Worm (Caenorhabditis elegans) whole organism, late embryonic: ENCODE measurements around the gene K08F9.3.

Experiments used
- K09A11.1 ChIP-seq: sonication (generic microtip); optimal IDR thresholded peaks from 2 replicates; lab custom pipeline; 2017; ENCODE audit warnings: antibody characterized with exemption, mild to moderate bottlenecking, missing genetic modification characterization, missing compliant biosample characterization; ENCODE audit not compliant: insufficient read depth
- T23F11.4 ChIP-seq: fragments of 200-800 bp; sonication (Bioruptor generic); optimal IDR thresholded peaks from 2 replicates; lab custom pipeline; 2018; ENCODE audit warnings: mild to moderate bottlenecking, missing genetic modification characterization, missing compliant biosample characterization
- Y22D7AL.16 ChIP-seq: sonication (generic microtip); optimal IDR thresholded peaks from 2 replicates; lab custom pipeline; 2016; ENCODE audit warnings: missing genetic modification characterization, missing compliant biosample characterization
- ceh-14 ChIP-seq: sonication (generic microtip); optimal IDR thresholded peaks from 2 replicates; lab custom pipeline; 2016; ENCODE audit warnings: missing genotype, missing genetic modification characterization, missing compliant biosample characterization
- ceh-19 ChIP-seq: fragments of 200-800 bp; sonication (Bioruptor generic); optimal IDR thresholded peaks from 2 replicates; lab custom pipeline; 2018; ENCODE audit warnings: mild to moderate bottlenecking, missing genetic modification characterization, missing compliant biosample characterization
- ceh-22 ChIP-seq: sonication (generic microtip); optimal IDR thresholded peaks from 2 replicates; lab custom pipeline; 2017; ENCODE audit warnings: missing biosample characterization, missing genetic modification characterization
- ceh-24 ChIP-seq: sonication (generic microtip); optimal IDR thresholded peaks from 2 replicates; lab custom pipeline; 2016; ENCODE audit warnings: mild to moderate bottlenecking, missing genetic modification characterization, missing compliant biosample characterization
- ceh-30 ChIP-seq: fragments of 150-350 bp; optimal IDR thresholded peaks from 2 replicates; lab custom pipeline; 2014; ENCODE audit warnings: missing biosample characterization, missing genetic modification characterization
- ceh-31 ChIP-seq: sonication (generic microtip); optimal IDR thresholded peaks from 2 replicates; lab custom pipeline; 2016; ENCODE audit warnings: missing genetic modification characterization, missing compliant biosample characterization
- ceh-48 ChIP-seq: sonication (generic microtip); optimal IDR thresholded peaks from 2 replicates; lab custom pipeline; 2016; ENCODE audit warnings: missing genetic modification characterization, inconsistent platforms, missing compliant biosample characterization
- ceh-6 ChIP-seq: fragments of 200-800 bp; sonication (Bioruptor generic); optimal IDR thresholded peaks from 2 replicates; lab custom pipeline; 2018; ENCODE audit warnings: mild to moderate bottlenecking, missing genetic modification characterization, missing compliant biosample characterization
- ceh-9 ChIP-seq: sonication (generic microtip); optimal IDR thresholded peaks from 2 replicates; lab custom pipeline; 2016; ENCODE audit warnings: mild to moderate bottlenecking, missing genetic modification characterization, inconsistent platforms, missing compliant biosample characterization
- che-1 ChIP-seq: sonication (generic microtip); optimal IDR thresholded peaks from 2 replicates; lab custom pipeline; 2016; ENCODE audit warnings: mild to moderate bottlenecking, missing genetic modification characterization, missing compliant biosample characterization
- dmd-4 ChIP-seq: sonication (generic microtip); optimal IDR thresholded peaks from 2 replicates; lab custom pipeline; 2016; ENCODE audit warnings: borderline replicate concordance, missing genetic modification characterization, missing compliant biosample characterization
- dve-1 ChIP-seq: sonication (generic microtip); optimal IDR thresholded peaks from 2 replicates; lab custom pipeline; 2017; ENCODE audit warnings: antibody characterized with exemption, mild to moderate bottlenecking, missing genetic modification characterization, missing compliant biosample characterization
- elt-2 ChIP-seq: sonication (generic microtip); optimal IDR thresholded peaks from 2 replicates; lab custom pipeline; 2016; ENCODE audit warnings: missing genetic modification reagents, missing genetic modification characterization, missing compliant biosample characterization
- ets-4 ChIP-seq: sonication (generic microtip); optimal IDR thresholded peaks from 2 replicates; lab custom pipeline; 2016; ENCODE audit warnings: missing genetic modification characterization, missing compliant biosample characterization
- gmeb-2 ChIP-seq: sonication (generic microtip); optimal IDR thresholded peaks from 2 replicates; lab custom pipeline; 2016; ENCODE audit warnings: missing genetic modification characterization, inconsistent platforms, missing compliant biosample characterization
- hlh-15 ChIP-seq: sonication (generic microtip); optimal IDR thresholded peaks from 2 replicates; lab custom pipeline; 2016; ENCODE audit warnings: missing genetic modification characterization, missing compliant biosample characterization
- hlh-8 ChIP-seq: sonication (generic microtip); optimal IDR thresholded peaks from 2 replicates; lab custom pipeline; 2016; ENCODE audit warnings: missing genotype, missing genetic modification characterization, missing compliant biosample characterization
- lin-11 ChIP-seq: fragments of 200-800 bp; sonication (Bioruptor generic); optimal IDR thresholded peaks from 2 replicates; lab custom pipeline; 2018; ENCODE audit warnings: mild to moderate bottlenecking, missing genetic modification characterization, missing compliant biosample characterization
- mec-3 ChIP-seq: sonication (generic microtip); optimal IDR thresholded peaks from 2 replicates; lab custom pipeline; 2016; ENCODE audit warnings: borderline replicate concordance, missing genetic modification characterization, missing compliant biosample characterization
- nfya-1 ChIP-seq: sonication (generic microtip); optimal IDR thresholded peaks from 2 replicates; lab custom pipeline; 2017; ENCODE audit warnings: missing genetic modification characterization, mild to moderate bottlenecking, missing compliant biosample characterization, antibody characterized with exemption, moderate library complexity
- nhr-232 ChIP-seq: sonication (generic microtip); optimal IDR thresholded peaks from 2 replicates; lab custom pipeline; 2016; ENCODE audit warnings: missing genetic modification characterization, missing compliant biosample characterization
- pag-3 ChIP-seq: sonication (generic microtip); optimal IDR thresholded peaks from 2 replicates; lab custom pipeline; 2016; ENCODE audit warnings: missing compliant biosample characterization, missing genetic modification characterization, borderline replicate concordance
- pat-9 ChIP-seq: fragments of 200-800 bp; sonication (Bioruptor generic); optimal IDR thresholded peaks from 2 replicates; lab custom pipeline; 2018; ENCODE audit warnings: mild to moderate bottlenecking, missing genetic modification characterization, moderate library complexity, missing compliant biosample characterization
- pax-1 ChIP-seq: fragments of 150-350 bp; optimal IDR thresholded peaks from 2 replicates; lab custom pipeline; 2014; ENCODE audit warnings: missing biosample characterization, missing genetic modification characterization
- pha-2 ChIP-seq: sonication (generic microtip); optimal IDR thresholded peaks from 2 replicates; lab custom pipeline; 2017; ENCODE audit warnings: mild to moderate bottlenecking, missing genetic modification characterization, missing compliant biosample characterization
- rnt-1 ChIP-seq: sonication (generic microtip); optimal IDR thresholded peaks from 2 replicates; lab custom pipeline; 2016; ENCODE audit warnings: missing genetic modification characterization, missing compliant biosample characterization
- sox-2 ChIP-seq: fragments of 200-800 bp; sonication (Bioruptor generic); IDR thresholded peaks from 2 replicates; pipeline ENCODE4 v1.3.6; 2022; ENCODE audit warnings: missing genetic modification reagents, missing genetic modification characterization, missing compliant biosample characterization
- sox-4 ChIP-seq: sonication (generic microtip); optimal IDR thresholded peaks from 2 replicates; lab custom pipeline; 2017; ENCODE audit warnings: mild to moderate bottlenecking, missing genetic modification characterization, inconsistent platforms, missing compliant biosample characterization
- syd-9 ChIP-seq: sonication (generic microtip); optimal IDR thresholded peaks from 2 replicates; lab custom pipeline; 2016; ENCODE audit warnings: mild to moderate bottlenecking, missing genetic modification characterization, moderate library complexity, missing compliant biosample characterization
- unc-3 ChIP-seq, 2 experiments: fragments of 200-800 bp in 1 of 2; sonication (Bioruptor generic) in 1 of 2; sonication (generic microtip) in 1 of 2; conservative IDR thresholded peaks in 1 of 2; optimal IDR thresholded peaks in 1 of 2; 2 replicates each; pipeline versions ENCODE4 v1.3.6 to Lab custom; 2016 to 2022; ENCODE audit warnings: missing compliant biosample characterization in 2 of 2, missing genetic modification characterization in 2 of 2, missing genetic modification reagents in 1 of 2
- unc-55 ChIP-seq: sonication (generic microtip); optimal IDR thresholded peaks from 2 replicates; lab custom pipeline; 2017; ENCODE audit warnings: missing biosample characterization, missing genetic modification reagents, missing genetic modification characterization
- unc-86 ChIP-seq: sonication (generic microtip); optimal IDR thresholded peaks from 2 replicates; lab custom pipeline; 2016; ENCODE audit warnings: missing genetic modification characterization, missing compliant biosample characterization
- zip-5 ChIP-seq: sonication (generic microtip); optimal IDR thresholded peaks from 2 replicates; lab custom pipeline; 2016; ENCODE audit warnings: missing genetic modification characterization, missing compliant biosample characterization

The K08F9.3 gene

ce11 chrV:15150176-15150575 is 9.8 kb downstream of the K08F9.3 start:
- TF ChIP-seq sox-4 (tag; lab: Kevin White, UChicago) (no peak), ceh-30 (tag; lab: Kevin White, UChicago) (no peak), ets-4 (no peak), nfya-1 (tag; lab: Kevin White, UChicago) (peak; percentile 69), ceh-19 (GFP tag; lab: Kevin White, UChicago) (no peak)

DNA sequence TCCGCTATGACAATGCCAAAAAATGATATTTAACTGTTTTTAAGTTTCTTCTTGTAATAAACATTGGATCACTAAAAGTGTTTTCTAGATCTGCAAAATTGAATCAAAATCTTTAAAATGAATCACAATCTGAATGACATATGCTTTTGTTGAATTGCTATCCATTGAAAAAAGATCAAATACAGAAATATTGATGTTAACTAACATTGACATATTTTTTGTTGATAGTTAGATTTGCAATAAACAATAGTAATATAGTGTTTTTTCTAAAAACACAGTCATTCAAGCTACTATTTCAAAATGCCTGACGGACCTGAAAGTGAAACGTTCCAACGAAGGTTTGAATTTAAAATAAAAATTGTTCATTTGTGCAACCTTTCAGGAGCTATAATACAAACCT is 10.3 kb downstream of the K08F9.3 start, which contains the start of gene T09F5.2:
Gene T09F5.2 (plus strand): TSS at position 301 of the 400 bp plus-strand sequence.
- TF ChIP-seq K09A11.1 (no peak), hlh-15 (tag; lab: Kevin White, UChicago) (no peak)

DNA sequence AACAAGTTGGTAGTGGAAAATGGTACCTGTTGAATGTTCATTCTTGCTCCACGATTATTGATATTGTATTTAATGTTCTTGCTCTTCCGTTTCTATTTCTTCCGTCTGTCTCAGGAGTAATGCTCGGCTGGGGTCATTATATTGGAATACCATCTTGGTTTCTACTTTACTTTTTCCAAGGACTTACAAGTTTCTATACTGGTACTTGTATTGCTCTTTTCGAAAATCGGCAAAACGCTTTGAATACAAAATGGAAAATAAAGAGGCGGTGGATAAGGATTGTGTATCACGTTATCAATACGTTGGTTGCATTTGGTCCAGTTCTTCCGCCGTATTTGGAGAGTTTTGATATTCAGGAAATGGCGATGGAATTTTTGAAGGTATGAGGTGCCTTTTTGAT is 11.7 kb downstream of the K08F9.3 start:
- TF ChIP-seq pat-9 (tag; lab: Kevin White, UChicago) (no peak), T23F11.4 (GFP tag; lab: Kevin White, UChicago) (no peak)

ce11 chrV:15153277-15153676 is 12.9 kb downstream of the K08F9.3 start, which contains the start of gene srh-55:
TSS of gene srh-55 (plus strand) at chrV:15153577.
- TF ChIP-seq lin-11 (no peak), ceh-48 (no peak), pax-1 (no peak), hlh-8 (tag; lab: Kevin White, UChicago) (no peak), che-1 (no peak), unc-86 (no peak), unc-55 (GFP tag; lab: Kevin White, UChicago) (no peak), pag-3 (tag; lab: Kevin White, UChicago) (no peak), Y22D7AL.16 (tag; lab: Kevin White, UChicago) (no peak)

- TF ChIP-seq ceh-22 (tag; lab: Kevin White, UChicago) (no peak), ceh-6 (no peak), dve-1 (tag; lab: Kevin White, UChicago) (no peak), syd-9 (no peak), sox-2 (no peak), che-1 (no peak), mec-3 (tag; lab: Kevin White, UChicago) (no peak), nhr-232 (tag; lab: Kevin White, UChicago) (no peak), ceh-14 (tag; lab: Kevin White, UChicago) (no peak), pha-2 (tag; lab: Kevin White, UChicago) (no peak), K09A11.1 (no peak), ceh-24 (no peak), unc-3 (GFP tag; conservative IDR thresholded peaks at IDR 0.05; lab: Robert Waterston, UW) (no peak), unc-3 (tag; optimal IDR thresholded peaks at IDR 0.05; lab: Kevin White, UChicago) (no peak)
Observed at ce11 chrV:15156504-15156903, 16.2 kb downstream of the K08F9.3 start.

DNA sequence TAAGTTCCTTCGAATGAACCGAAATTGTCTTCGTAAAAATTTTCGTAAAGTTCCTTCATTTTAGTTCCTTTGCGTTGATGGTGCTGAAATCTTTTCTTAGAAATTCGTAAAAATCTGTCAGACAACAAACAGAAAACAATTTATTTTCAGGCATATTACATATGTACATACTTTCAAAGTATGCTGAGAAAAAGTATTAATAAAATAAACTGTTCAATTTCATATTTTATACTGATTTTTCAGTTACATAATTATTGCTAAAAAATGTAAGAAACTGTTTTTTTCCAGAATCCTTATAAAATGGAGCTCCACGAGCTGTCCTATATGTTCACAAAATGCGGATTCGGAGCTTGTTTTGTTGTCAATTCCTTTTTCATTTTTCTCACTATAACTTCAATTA is 18.3 kb downstream of the K08F9.3 start, which contains the start of gene str-45:
Gene str-45 (plus strand): TSS at position 301 of the 400 bp plus-strand sequence.
- TF ChIP-seq rnt-1 (tag; lab: Kevin White, UChicago) (no peak), pax-1 (no peak), dmd-4 (tag; lab: Kevin White, UChicago) (no peak), unc-55 (GFP tag; lab: Kevin White, UChicago) (no peak), ceh-19 (GFP tag; lab: Kevin White, UChicago) (no peak), Y22D7AL.16 (tag; lab: Kevin White, UChicago) (no peak), ceh-31 (tag; lab: Kevin White, UChicago) (no peak), elt-2 (tag; lab: Kevin White, UChicago) (no peak), ceh-9 (no peak), gmeb-2 (tag; lab: Kevin White, UChicago) (no peak), zip-5 (tag; lab: Kevin White, UChicago) (no peak)
